Fruit fly (Drosophila melanogaster) whole organism, prepupa: ENCODE data around the gene bam.

ENCODE experiments used
- Blimp-1 ChIP-seq: fragments of 200-800 bp; sonication (Bioruptor generic); optimal IDR thresholded peaks from 3 replicates; lab custom pipeline; 2017; ENCODE audit warnings: missing biosample characterization, missing genetic modification characterization, mild to moderate bottlenecking, moderate library complexity, missing genetic modification reagents
- CG11294 ChIP-seq: fragments of 200-800 bp; sonication (Bioruptor generic); IDR thresholded peaks from 2 replicates; pipeline ENCODE4 v1.3.6; 2022; ENCODE audit warnings: missing biosample characterization, missing genetic modification characterization
- CG6163 ChIP-seq: fragments of 200-800 bp; sonication (Bioruptor generic); IDR thresholded peaks from 3 replicates; pipeline ENCODE4 v1.3.6; 2022; ENCODE audit warnings: missing biosample characterization, missing genetic modification characterization
- CG8319 ChIP-seq: fragments of 200-800 bp; sonication (Bioruptor generic); optimal IDR thresholded peaks from 3 replicates; lab custom pipeline; 2016; ENCODE audit warnings: missing biosample characterization, missing genetic modification characterization
- Ets96B ChIP-seq: fragments of 200-800 bp; optimal IDR thresholded peaks from 2 replicates; lab custom pipeline; 2019; ENCODE audit warnings: missing biosample characterization, mild to moderate bottlenecking, missing genetic modification characterization, moderate library complexity
- Hr39 ChIP-seq: fragments of 200-800 bp; sonication (Bioruptor generic); optimal IDR thresholded peaks from 2 replicates; lab custom pipeline; 2016; ENCODE audit warnings: missing biosample characterization, missing genetic modification characterization
- Lpt ChIP-seq: fragments of 200-800 bp; sonication (Bioruptor generic); optimal IDR thresholded peaks from 3 replicates; lab custom pipeline; 2016; ENCODE audit warnings: missing biosample characterization, missing genetic modification characterization
- Met ChIP-seq: fragments of 200-800 bp; sonication (Bioruptor generic); optimal IDR thresholded peaks from 3 replicates; lab custom pipeline; 2016; ENCODE audit warnings: missing biosample characterization, missing genetic modification characterization
- Sox102F ChIP-seq: fragments of 200-800 bp; sonication (Bioruptor generic); optimal IDR thresholded peaks from 2 replicates; lab custom pipeline; 2016; ENCODE audit warnings: missing biosample characterization, mild to moderate bottlenecking, missing genetic modification characterization
- acj6 ChIP-seq: fragments of 200-800 bp; sonication (Bioruptor generic); optimal IDR thresholded peaks from 3 replicates; lab custom pipeline; 2016; ENCODE audit warnings: missing biosample characterization, missing genetic modification characterization
- cyc ChIP-seq: fragments of 200-800 bp; sonication (Bioruptor generic); optimal IDR thresholded peaks from 3 replicates; lab custom pipeline; 2016; ENCODE audit warnings: missing biosample characterization, missing genetic modification characterization
- net ChIP-seq: fragments of 200-800 bp; sonication (Bioruptor generic); optimal IDR thresholded peaks from 3 replicates; lab custom pipeline; 2016; ENCODE audit warnings: missing biosample characterization, missing genetic modification characterization
- ss ChIP-seq, 2 experiments: fragments of 200-800 bp; sonication (Bioruptor generic); optimal IDR thresholded peaks; 2 replicates in 1 of 2; 3 replicates in 1 of 2; lab custom pipeline; 2017 to 2018; ENCODE audit warnings: mild to moderate bottlenecking in 2 of 2, missing biosample characterization in 2 of 2, missing genetic modification characterization in 2 of 2, moderate library complexity in 1 of 2

DNA sequence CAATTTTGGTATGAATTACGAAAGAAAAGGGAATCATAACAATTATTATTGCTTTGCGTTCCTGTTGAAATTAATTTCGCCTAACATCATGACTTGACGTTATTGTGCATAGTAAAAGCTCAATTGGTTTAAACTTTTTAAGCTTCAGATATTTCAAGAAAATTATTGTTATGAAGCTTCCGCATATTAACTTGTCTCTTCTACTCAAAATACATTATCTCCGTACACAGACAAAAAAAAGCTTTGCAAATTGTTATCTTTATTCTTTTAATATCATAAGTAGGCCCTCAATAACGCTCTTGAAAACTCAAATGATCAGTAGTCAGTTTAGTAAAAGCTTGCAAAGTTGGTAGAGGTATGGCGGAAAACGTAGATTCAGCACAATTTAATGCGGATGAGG is 42.2 kb upstream of the bam start, which contains the start of gene CG13658:
- TF ChIP-seq acj6 (no peak), Ets96B (no peak), Sox102F (GFP tag; lab: Kevin White, UChicago) (no peak), Hr39 (GFP tag; lab: Kevin White, UChicago) (no peak), cyc (GFP tag; lab: Kevin White, UChicago) (no peak), Lpt (GFP tag; lab: Kevin White, UChicago) (no peak), CG11294 (GFP tag; lab: Robert Waterston, UW) (no peak), CG6163 (GFP tag; lab: Robert Waterston, UW) (no peak), CG8319 (no peak), net (GFP tag; lab: Kevin White, UChicago) (no peak), Met (GFP tag; lab: Kevin White, UChicago) (no peak), Blimp-1 (GFP tag; lab: Kevin White, UChicago) (no peak), ss (GFP tag; optimal IDR thresholded peaks at IDR 0.05; lab: Kevin White, UChicago) (no peak)
